Fruit fly (Drosophila melanogaster): Measurements from ENCODE around the gene CG4393.

Gene CG4393

dm6 chr3R:23326292-23326691, 58.3 kb downstream of the CG4393 start:
- peak; percentile 19 for TF ChIP-seq Sp1 (GFP tag; optimal IDR thresholded peaks at IDR 0.05)
- no peak for TF ChIP-seq Jra (GFP tag; optimal IDR thresholded peaks at IDR 0.05)
- TF ChIP-seq Hnf4 (GFP tag; optimal IDR thresholded peaks at IDR 0.05) = peak; percentile 36
- peak; percentile 70 for TF ChIP-seq fru (GFP tag; optimal IDR thresholded peaks at IDR 0.05)
- TF ChIP-seq woc (GFP tag; optimal IDR thresholded peaks at IDR 0.05) = peak; percentile 43
- peak; percentile 87 for TF ChIP-seq sv (GFP tag; optimal IDR thresholded peaks at IDR 0.05)
- no peak for TF ChIP-seq jim (GFP tag; optimal IDR thresholded peaks at IDR 0.05)
- TF ChIP-seq brk (GFP tag; optimal IDR thresholded peaks at IDR 0.05) = no peak
- no peak for TF ChIP-seq tai (GFP tag; optimal IDR thresholded peaks at IDR 0.05)
- no peak for TF ChIP-seq Myc (optimal IDR thresholded peaks at IDR 0.05)
- no peak for TF ChIP-seq Abd-B (GFP tag; optimal IDR thresholded peaks at IDR 0.05)
- no peak for TF ChIP-seq Mio (GFP tag; optimal IDR thresholded peaks at IDR 0.05)
- peak; percentile 21 for TF ChIP-seq dmrt93B (GFP tag; optimal IDR thresholded peaks at IDR 0.05)
- peak; percentile 65 for TF ChIP-seq h (GFP tag; optimal IDR thresholded peaks at IDR 0.05)
- no peak for TF ChIP-seq Vsx2 (GFP tag; optimal IDR thresholded peaks at IDR 0.05; ENCODE audit: partially characterized antibody)
- TF ChIP-seq usp (GFP tag; optimal IDR thresholded peaks at IDR 0.05) = no peak
- TF ChIP-seq OdsH (GFP tag; optimal IDR thresholded peaks at IDR 0.05) = peak; percentile 42
- peak in 1 of 2 experiments; percentile 63 for TF ChIP-seq foxo (GFP tag; optimal IDR thresholded peaks at IDR 0.05)
- no peak for TF ChIP-seq Rel (GFP tag; optimal IDR thresholded peaks at IDR 0.05)
- no peak for TF ChIP-seq Rel (tag; optimal IDR thresholded peaks at IDR 0.05)
- peak; percentile 60 for TF ChIP-seq rgr (GFP tag; optimal IDR thresholded peaks at IDR 0.05)
- TF ChIP-seq dsf (GFP tag; optimal IDR thresholded peaks at IDR 0.05; ENCODE audit: borderline replicate concordance) = no peak
- TF ChIP-seq HLH106 (tag; optimal IDR thresholded peaks at IDR 0.05) = peak; percentile 23
- no peak for TF ChIP-seq Dif (GFP tag; optimal IDR thresholded peaks at IDR 0.05; ENCODE audit: partially characterized antibody)
- no peak for TF ChIP-seq GATAd (GFP tag; optimal IDR thresholded peaks at IDR 0.05)
- no peak for TF ChIP-seq pan (optimal IDR thresholded peaks at IDR 0.05)
- TF ChIP-seq psq (GFP tag; optimal IDR thresholded peaks at IDR 0.05) = peak; percentile 33
- TF ChIP-seq br (GFP tag; optimal IDR thresholded peaks at IDR 0.05) = peak; percentile 32
- TF ChIP-seq sage (GFP tag; optimal IDR thresholded peaks at IDR 0.05) = no peak
- TF ChIP-seq ey (GFP tag; optimal IDR thresholded peaks at IDR 0.05) = peak; percentile 52
- no peak for TF ChIP-seq Hr78 (GFP tag; optimal IDR thresholded peaks at IDR 0.05)

Data from whole organism, wandering third instar larva.